Worm (Caenorhabditis elegans): Measurements from ENCODE around the gene F29A7.8.

Gene F29A7.8

ce11 chrII:2707872-2708271 lies 50.0 kb downstream of the F29A7.8 start, which contains the start of gene Y47G7B.2:
Gene Y47G7B.2 (minus strand): TSS chrII:2708014.
- no peak for TF ChIP-seq ztf-16 (tag; optimal IDR thresholded peaks at IDR 0.05)
- no peak for TF ChIP-seq pag-3 (tag; optimal IDR thresholded peaks at IDR 0.05; ENCODE audit: borderline replicate concordance)
